Fruit fly (Drosophila melanogaster): ENCODE data around the gene CG14073.

CG14073 gene

DNA sequence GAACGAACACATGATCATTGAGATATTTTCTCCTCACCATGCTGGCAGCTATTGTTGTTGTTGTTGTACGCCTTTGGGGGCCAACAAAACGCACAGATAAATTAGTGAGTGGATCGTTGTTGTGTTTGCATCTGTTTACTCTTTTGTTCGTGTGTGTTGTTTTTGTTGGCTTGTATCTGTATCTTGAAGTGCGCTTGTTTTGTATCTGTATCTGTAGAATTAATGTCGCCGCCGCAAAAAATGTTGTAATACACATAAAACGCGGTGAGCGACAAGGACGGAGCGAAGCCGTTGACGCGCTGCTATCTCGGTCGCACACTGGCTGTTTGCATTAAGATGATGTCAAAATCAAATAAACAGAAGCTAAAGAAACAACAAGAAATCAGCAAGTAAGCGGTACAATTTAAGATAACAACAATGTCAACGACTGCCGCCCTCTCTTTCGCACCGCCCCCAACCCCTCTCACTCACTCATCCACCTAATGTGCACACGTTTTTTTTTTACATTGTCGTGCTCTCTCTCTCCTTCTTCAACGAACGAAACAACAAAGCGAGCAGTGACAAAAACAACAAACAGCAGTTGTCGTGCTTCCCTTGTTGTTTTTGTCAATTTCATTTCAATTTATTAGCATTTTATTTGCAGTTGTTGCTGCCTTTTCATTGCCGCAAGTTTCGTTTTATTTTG, 6.4 kb downstream of the CG14073 start (continued):
- TF ChIP-seq CG1792 (GFP tag; optimal IDR thresholded peaks at IDR 0.05), result peak; percentile 74
- no peak; the same call in 1 of the 2 replicates for TF ChIP-seq CG32532 (GFP tag; IDR thresholded peaks at IDR 0.05)
- no peak for TF ChIP-seq lmd (GFP tag; IDR thresholded peaks at IDR 0.05)
- TF ChIP-seq chinmo (GFP tag; IDR thresholded peaks at IDR 0.05; ENCODE audit: partially characterized antibody), result peak; percentile 92; the same call in 3 of the 4 replicates
- no peak for TF ChIP-seq Hmx (GFP tag; optimal IDR thresholded peaks at IDR 0.05)
- TF ChIP-seq so (GFP tag; IDR thresholded peaks at IDR 0.05), result no peak; the same call in 2 of the 3 replicates
- no peak for TF ChIP-seq gt (GFP tag; IDR thresholded peaks at IDR 0.05)
- TF ChIP-seq fd96Cb (tag; optimal IDR thresholded peaks at IDR 0.05), result no peak
- TF ChIP-seq Dek (tag; optimal IDR thresholded peaks at IDR 0.05), result no peak
- TF ChIP-seq CG12155 (GFP tag; optimal IDR thresholded peaks at IDR 0.05), result peak; percentile 16
- TF ChIP-seq CG18619 (GFP tag; optimal IDR thresholded peaks at IDR 0.05), result peak; percentile 40
- TF ChIP-seq sens-2 (GFP tag; IDR thresholded peaks at IDR 0.05), result no peak
- TF ChIP-seq twi (tag; optimal IDR thresholded peaks at IDR 0.05), result no peak
- peak; percentile 59 for TF ChIP-seq pho (GFP tag; optimal IDR thresholded peaks at IDR 0.05)
- peak; percentile 99 for TF ChIP-seq sqz (GFP tag; optimal IDR thresholded peaks at IDR 0.05)
- TF ChIP-seq Hr3 (GFP tag; optimal IDR thresholded peaks at IDR 0.05), result no peak
- peak; percentile 77 for TF ChIP-seq rib (GFP tag; IDR thresholded peaks at IDR 0.05)
- TF ChIP-seq sisA (GFP tag; IDR thresholded peaks at IDR 0.05), result no peak
- no peak for TF ChIP-seq trh (GFP tag; optimal IDR thresholded peaks at IDR 0.05)
- TF ChIP-seq zfh2 (GFP tag; optimal IDR thresholded peaks at IDR 0.05), result no peak
- TF ChIP-seq GATAe (GFP tag; conservative IDR thresholded peaks at IDR 0.05), result peak; percentile 92
- no peak for TF ChIP-seq CoRest (tag; optimal IDR thresholded peaks at IDR 0.05)
- no peak for TF ChIP-seq toy (GFP tag; IDR thresholded peaks at IDR 0.05)
- TF ChIP-seq klu (GFP tag; IDR thresholded peaks at IDR 0.05), result no peak
- peak; percentile 45 for TF ChIP-seq pros (GFP tag; optimal IDR thresholded peaks at IDR 0.05)
- TF ChIP-seq corto (GFP tag; optimal IDR thresholded peaks at IDR 0.05), result peak; percentile 25
- TF ChIP-seq CG6654 (GFP tag; optimal IDR thresholded peaks at IDR 0.05), result no peak
- no peak for TF ChIP-seq CG2678 (tag; optimal IDR thresholded peaks at IDR 0.05)
- TF ChIP-seq Bteb2 (GFP tag; optimal IDR thresholded peaks at IDR 0.05), result peak; percentile 55
- no peak for TF ChIP-seq CG8388 (GFP tag; optimal IDR thresholded peaks at IDR 0.05)
- TF ChIP-seq MBD-R2 (GFP tag; IDR thresholded peaks at IDR 0.05), result no peak; the same call in 1 of the 2 replicates
- TF ChIP-seq Bgb (GFP tag; IDR thresholded peaks at IDR 0.05; ENCODE audit: partially characterized antibody), result no peak
- TF ChIP-seq CG9876 (GFP tag; optimal IDR thresholded peaks at IDR 0.05), result peak; percentile 45
- TF ChIP-seq CG11398 (GFP tag; optimal IDR thresholded peaks at IDR 0.05), result no peak
- peak; percentile 77 for TF ChIP-seq Xrp1 (GFP tag; IDR thresholded peaks at IDR 0.05)
- TF ChIP-seq CG13296 (GFP tag; optimal IDR thresholded peaks at IDR 0.05), result peak; percentile 86
- peak; percentile 41 for TF ChIP-seq zen (tag; optimal IDR thresholded peaks at IDR 0.05)
- TF ChIP-seq Antp (GFP tag; optimal IDR thresholded peaks at IDR 0.05), result no peak
- no peak for TF ChIP-seq BEAF-32 (GFP tag; optimal IDR thresholded peaks at IDR 0.05)
- TF ChIP-seq ems (GFP tag; optimal IDR thresholded peaks at IDR 0.05), result no peak
- TF ChIP-seq caup (GFP tag; optimal IDR thresholded peaks at IDR 0.05; ENCODE audit: severe bottlenecking), result peak; percentile 91
- peak; percentile 32 for TF ChIP-seq Sry-δ (GFP tag; optimal IDR thresholded peaks at IDR 0.05)
- TF ChIP-seq Atf3 (GFP tag; optimal IDR thresholded peaks at IDR 0.05), result no peak
- peak; percentile 70 for TF ChIP-seq eyg (GFP tag; optimal IDR thresholded peaks at IDR 0.05)
- TF ChIP-seq CG17912 (GFP tag; optimal IDR thresholded peaks at IDR 0.05), result no peak
- no peak for TF ChIP-seq CG9215 (GFP tag; IDR thresholded peaks at IDR 0.05)
- TF ChIP-seq CG43689 (GFP tag; IDR thresholded peaks at IDR 0.05), result no peak
- no peak for TF ChIP-seq ttk (GFP tag; IDR thresholded peaks at IDR 0.05)
- TF ChIP-seq TFAM (GFP tag; optimal IDR thresholded peaks at IDR 0.05), result no peak
- peak; percentile 64 for TF ChIP-seq Camta (GFP tag; optimal IDR thresholded peaks at IDR 0.05)
- no peak for TF ChIP-seq Abd-B (GFP tag; optimal IDR thresholded peaks at IDR 0.05)

Measured in whole organism, embryonic.